Worm (Caenorhabditis elegans) whole organism, L1 larva: ENCODE measurements around the gene clec-52.

ENCODE experiments used
- aha-1 ChIP-seq: fragments of 150-350 bp; optimal IDR thresholded peaks from 2 replicates; lab custom pipeline; 2014; ENCODE audit warnings: missing biosample characterization, missing genetic modification characterization
- ceh-82 ChIP-seq, 3 experiments: fragments of 150-350 bp in 1 of 3; sonication (generic microtip) in 2 of 3; optimal IDR thresholded peaks; 2 replicates each; lab custom pipeline; 2014 to 2017; ENCODE audit warnings: missing biosample characterization in 3 of 3, missing genetic modification characterization in 3 of 3
- ceh-90 ChIP-seq: sonication (generic microtip); optimal IDR thresholded peaks from 2 replicates; lab custom pipeline; 2016; ENCODE audit warnings: missing genetic modification characterization, missing compliant biosample characterization
- elt-2 ChIP-seq: sonication (generic microtip); optimal IDR thresholded peaks from 2 replicates; lab custom pipeline; 2016; ENCODE audit warnings: missing genetic modification characterization, mild to moderate bottlenecking, inconsistent platforms, missing compliant biosample characterization, missing genetic modification reagents
- hlh-4 ChIP-seq: sonication (generic microtip); optimal IDR thresholded peaks from 2 replicates; lab custom pipeline; 2016; ENCODE audit warnings: mild to moderate bottlenecking, missing genetic modification characterization, missing compliant biosample characterization
- lin-39 ChIP-seq: fragments of 150-350 bp; optimal IDR thresholded peaks from 2 replicates; lab custom pipeline; 2014; ENCODE audit warnings: missing biosample characterization, missing genetic modification reagents, missing genetic modification characterization
- lir-3 ChIP-seq: sonication (generic microtip); optimal IDR thresholded peaks from 2 replicates; lab custom pipeline; 2016; ENCODE audit warnings: mild to moderate bottlenecking, missing genetic modification characterization, moderate library complexity, missing compliant biosample characterization; ENCODE audit not compliant: poor library complexity
- sptf-1 ChIP-seq: fragments of 150-350 bp; optimal IDR thresholded peaks from 2 replicates; lab custom pipeline; 2014; ENCODE audit warnings: missing biosample characterization, missing genetic modification characterization
- tlp-1 ChIP-seq: fragments of 150-350 bp; optimal IDR thresholded peaks from 2 replicates; lab custom pipeline; 2014; ENCODE audit warnings: missing biosample characterization, missing genetic modification characterization
- unc-30 ChIP-seq: sonication (generic microtip); optimal IDR thresholded peaks from 2 replicates; lab custom pipeline; 2017; ENCODE audit warnings: missing biosample characterization, missing genetic modification characterization

- TF ChIP-seq ceh-82 (tag; optimal IDR thresholded peaks at IDR 0.05; lab: Kevin White, UChicago): no peak
- no peak for TF ChIP-seq ceh-90 (tag; lab: Kevin White, UChicago)
- no peak for TF ChIP-seq unc-30 (tag; lab: Kevin White, UChicago)
- TF ChIP-seq sptf-1 (tag; lab: Kevin White, UChicago): no peak
- no peak for TF ChIP-seq hlh-4
- no peak for TF ChIP-seq aha-1 (tag; lab: Kevin White, UChicago)
- no peak for TF ChIP-seq tlp-1
- TF ChIP-seq lin-39 (tag; lab: Kevin White, UChicago): no peak
- no peak for TF ChIP-seq elt-2 (tag; lab: Kevin White, UChicago)
- TF ChIP-seq lir-3: no peak
These were observed 20.0 kb upstream of the clec-52 start for ce11 chrIV:8188421-8189112.
